Worm (Caenorhabditis elegans) whole organism, L1 larva: Measurements from ENCODE around the gene C14A4.6.

Experiments
- aly-2 ChIP-seq: fragments of 150-350 bp; optimal IDR thresholded peaks from 2 replicates; lab custom pipeline; 2014; ENCODE audit warnings: missing biosample characterization, missing genetic modification characterization
- dpl-1 ChIP-seq, 3 experiments: fragments of 150-350 bp in 2 of 3; sonication (generic microtip) in 1 of 3; optimal IDR thresholded peaks; 2 replicates each; lab custom pipeline; 2014 to 2017; ENCODE audit warnings: missing biosample characterization in 3 of 3, missing genetic modification characterization in 3 of 3, missing genetic modification reagents in 3 of 3
- pax-3 ChIP-seq: fragments of 200-800 bp; sonication (Bioruptor generic); optimal IDR thresholded peaks from 2 replicates; lab custom pipeline; 2018; ENCODE audit warnings: mild to moderate bottlenecking, missing genetic modification characterization, moderate library complexity, missing compliant biosample characterization

DNA sequence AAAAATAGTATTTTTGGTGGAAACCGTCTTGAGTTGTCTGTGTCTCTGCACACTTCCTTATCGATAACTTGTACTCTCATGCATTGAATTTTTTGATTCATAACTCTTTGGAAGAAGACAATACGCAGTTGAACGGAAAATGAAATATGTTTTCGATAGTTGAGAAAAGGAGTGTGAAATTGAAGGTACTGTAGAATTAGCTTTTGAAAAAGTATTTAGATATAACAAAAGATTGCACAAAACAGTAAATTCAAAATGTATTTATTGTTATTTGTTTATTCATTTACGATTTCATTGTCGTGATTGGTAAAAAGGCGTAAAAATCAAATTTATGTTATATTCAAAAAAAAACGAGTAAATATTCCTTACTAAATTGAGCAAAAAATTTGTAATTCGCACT is 1.9 kb upstream of the C14A4.6 start, which contains the start of gene C14A4.7:
- TF ChIP-seq aly-2 (tag; lab: Kevin White, UChicago) (no peak), pax-3 (no peak), dpl-1 (GFP tag; optimal IDR thresholded peaks at IDR 0.05; lab: Kevin White, UChicago) (no peak)
